Fruit fly (Drosophila melanogaster): ENCODE data around the gene sls.

sls gene

dm6 chr3L:2005551-2005950 lies 109.9 kb downstream of the sls start, which contains the start of gene CG42841:
CG42841 (minus strand) TSS chr3L:2005651.
- TF ChIP-seq Abd-B (GFP tag; optimal IDR thresholded peaks at IDR 0.05) (no peak), CG11093 (GFP tag; IDR thresholded peaks at IDR 0.05) (no peak), CG6854 (GFP tag; optimal IDR thresholded peaks at IDR 0.05) (no peak), Xbp1 (GFP tag; optimal IDR thresholded peaks at IDR 0.05) (no peak), pum (GFP tag; optimal IDR thresholded peaks at IDR 0.05) (no peak), ewg (GFP tag; optimal IDR thresholded peaks at IDR 0.05) (no peak), prd (optimal IDR thresholded peaks at IDR 0.05) (no peak), prd (GFP tag; IDR thresholded peaks at IDR 0.05) (no peak), nom (GFP tag; optimal IDR thresholded peaks at IDR 0.05) (no peak), pnt (GFP tag; optimal IDR thresholded peaks at IDR 0.05) (no peak), abd-A (tag; optimal IDR thresholded peaks at IDR 0.05) (no peak), Oaz (GFP tag; IDR thresholded peaks at IDR 0.05) (no peak)

DNA sequence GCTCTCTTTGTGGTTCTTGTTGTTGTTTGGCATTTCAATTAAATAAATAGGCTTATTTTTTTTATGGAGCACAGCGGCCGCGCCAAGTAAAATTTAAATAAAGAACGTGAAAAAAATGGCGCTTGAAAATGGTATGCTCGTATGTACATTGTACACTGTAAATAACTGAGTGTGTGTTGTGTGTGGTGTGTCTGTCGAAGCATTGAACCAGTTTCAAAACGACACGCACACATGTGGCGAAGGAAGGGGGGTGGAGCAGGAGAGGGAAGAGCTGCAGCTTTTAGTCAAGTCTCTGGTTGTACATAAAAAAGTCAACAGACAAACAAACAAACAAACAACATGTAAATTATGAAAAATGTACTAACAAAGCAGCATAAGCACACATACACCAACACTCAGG lies 110.7 kb downstream of the sls start:
- peak; percentile 21 for TF ChIP-seq CG12071 (GFP tag; optimal IDR thresholded peaks at IDR 0.05)
- TF ChIP-seq CG10543 (GFP tag; optimal IDR thresholded peaks at IDR 0.05), result peak; percentile 2
- no peak for TF ChIP-seq grn (GFP tag; optimal IDR thresholded peaks at IDR 0.05)
- no peak for TF ChIP-seq jigr1 (GFP tag; IDR thresholded peaks at IDR 0.05)
- TF ChIP-seq fd64A (GFP tag; optimal IDR thresholded peaks at IDR 0.05), result peak; percentile 21
- TF ChIP-seq Hsf (GFP tag; optimal IDR thresholded peaks at IDR 0.05), result no peak
- TF ChIP-seq CG10462 (GFP tag; optimal IDR thresholded peaks at IDR 0.05), result no peak
- no peak for TF ChIP-seq CG17361 (GFP tag; IDR thresholded peaks at IDR 0.05)
- TF ChIP-seq aop (GFP tag; IDR thresholded peaks at IDR 0.05), result no peak
- no peak for TF ChIP-seq Hr39 (optimal IDR thresholded peaks at IDR 0.05)
- TF ChIP-seq CG18476 (GFP tag; optimal IDR thresholded peaks at IDR 0.05), result no peak
- no peak for TF ChIP-seq row (GFP tag; IDR thresholded peaks at IDR 0.05)
- TF ChIP-seq CG6791 (GFP tag; IDR thresholded peaks at IDR 0.05; ENCODE audit: partially characterized antibody), result no peak
- no peak for TF ChIP-seq CG31388 (GFP tag; optimal IDR thresholded peaks at IDR 0.05)
- TF ChIP-seq CG16813 (GFP tag; IDR thresholded peaks at IDR 0.05; ENCODE audit: partially characterized antibody), result no peak
- TF ChIP-seq CG6175 (GFP tag; IDR thresholded peaks at IDR 0.05), result no peak
- no peak for TF ChIP-seq HmgZ (tag; optimal IDR thresholded peaks at IDR 0.05)
- no peak for TF ChIP-seq E2f2 (GFP tag; IDR thresholded peaks at IDR 0.05)
- TF ChIP-seq ATbp (GFP tag; optimal IDR thresholded peaks at IDR 0.05), result peak; percentile 61
- TF ChIP-seq Nf-YB (GFP tag; optimal IDR thresholded peaks at IDR 0.05), result no peak
- no peak for TF ChIP-seq CG6272 (GFP tag; IDR thresholded peaks at IDR 0.05)
- no peak for TF ChIP-seq mld (GFP tag; IDR thresholded peaks at IDR 0.05; ENCODE audit: partially characterized antibody)
- TF ChIP-seq tio (GFP tag; optimal IDR thresholded peaks at IDR 0.05), result no peak
- no peak for TF ChIP-seq ind (GFP tag; optimal IDR thresholded peaks at IDR 0.05)
- TF ChIP-seq chinmo (GFP tag; IDR thresholded peaks at IDR 0.05; ENCODE audit: partially characterized antibody), result no peak
- no peak for TF ChIP-seq CG7372 (GFP tag; IDR thresholded peaks at IDR 0.05)
- no peak for TF ChIP-seq grau (tag; optimal IDR thresholded peaks at IDR 0.05)
- no peak for TF ChIP-seq z (GFP tag; IDR thresholded peaks at IDR 0.05)
- no peak for TF ChIP-seq lola (GFP tag; optimal IDR thresholded peaks at IDR 0.05)
- TF ChIP-seq sd (tag; optimal IDR thresholded peaks at IDR 0.05), result peak; percentile 1
- no peak for TF ChIP-seq oc (tag; optimal IDR thresholded peaks at IDR 0.05)
- no peak for TF ChIP-seq Myb (GFP tag; optimal IDR thresholded peaks at IDR 0.05)
- no peak for TF ChIP-seq Elba2 (GFP tag; optimal IDR thresholded peaks at IDR 0.05)
- no peak for TF ChIP-seq Xbp1 (GFP tag; optimal IDR thresholded peaks at IDR 0.05)
- TF ChIP-seq Dip3 (GFP tag; optimal IDR thresholded peaks at IDR 0.05), result no peak
- TF ChIP-seq org-1 (GFP tag; optimal IDR thresholded peaks at IDR 0.05), result no peak
- no peak for TF ChIP-seq sqz (GFP tag; optimal IDR thresholded peaks at IDR 0.05)
- no peak for TF ChIP-seq maf-S (GFP tag; optimal IDR thresholded peaks at IDR 0.05)
- TF ChIP-seq fru (optimal IDR thresholded peaks at IDR 0.05), result no peak
- TF ChIP-seq ems (GFP tag; optimal IDR thresholded peaks at IDR 0.05), result no peak
- no peak for TF ChIP-seq CG6854 (GFP tag; optimal IDR thresholded peaks at IDR 0.05)
- no peak for TF ChIP-seq CG17328 (GFP tag; IDR thresholded peaks at IDR 0.05)
